Worm (Caenorhabditis elegans): ENCODE measurements around the gene T21C9.11.

DNA sequence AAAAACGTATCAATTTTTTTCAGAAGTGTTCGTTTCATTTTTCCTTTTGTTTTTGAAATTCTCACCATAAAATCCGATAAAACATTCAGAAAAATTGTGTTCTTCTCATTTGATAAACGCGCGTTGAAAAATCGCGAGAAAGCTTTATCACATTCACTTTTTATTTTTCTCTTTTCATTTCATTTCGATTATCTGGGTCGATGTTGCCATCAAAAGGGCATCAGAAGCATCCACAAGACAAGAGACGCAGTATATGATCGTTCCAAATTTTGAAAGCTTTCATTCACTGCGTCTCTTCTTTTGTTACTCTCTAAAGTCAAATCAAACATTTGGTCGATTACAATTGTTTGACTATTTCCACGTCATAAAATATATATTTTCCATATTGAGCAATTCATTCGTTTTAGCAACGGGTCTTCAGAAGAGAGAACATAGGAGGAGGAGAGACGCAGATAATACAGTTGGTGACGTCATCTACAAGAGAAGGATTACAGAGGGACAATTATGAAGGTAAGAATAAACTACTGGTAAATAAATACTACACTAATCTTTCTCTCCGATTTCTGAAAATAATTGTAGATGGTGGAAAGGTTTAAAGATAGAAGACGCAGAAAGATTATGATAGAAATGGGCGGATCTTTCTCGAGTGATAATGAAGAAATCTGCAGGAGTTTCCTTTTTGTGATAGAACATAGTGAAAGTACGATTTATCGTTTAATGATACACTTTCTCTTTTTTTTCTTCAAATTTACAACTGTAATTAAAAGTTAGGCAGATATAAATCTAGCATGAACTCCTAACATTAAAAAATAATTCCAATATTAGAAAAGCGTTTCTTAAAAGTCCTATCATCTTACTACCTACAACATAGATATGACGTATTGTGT, 7.6 kb upstream of the T21C9.11 start, which contains the start of gene H27A22.1:
- TF ChIP-seq blmp-1 (tag; optimal IDR thresholded peaks at IDR 0.05; ENCODE audit: insufficient read depth) (peak; percentile 95), lin-13 (GFP tag; optimal IDR thresholded peaks at IDR 0.05) (no peak), egl-27 (tag; optimal IDR thresholded peaks at IDR 0.05) (no peak), elt-1 (tag; optimal IDR thresholded peaks at IDR 0.05) (no peak), nhr-11 (tag; optimal IDR thresholded peaks at IDR 0.05) (no peak)
